Worm (Caenorhabditis elegans) whole organism, L1 larva: ENCODE results near the gene F43C11.8.
A peak's percentile ranks its signal among the peaks of the same experiment; 100 is the strongest.

ENCODE experiments used
- C16A3.4 ChIP-seq: fragments of 150-350 bp; optimal IDR thresholded peaks from 2 replicates; lab custom pipeline; 2014; ENCODE audit warnings: missing biosample characterization, missing genetic modification characterization
- F16B12.6 ChIP-seq: fragments of 150-350 bp; optimal IDR thresholded peaks from 2 replicates; lab custom pipeline; 2014; ENCODE audit warnings: missing biosample characterization, missing genetic modification characterization
- Y116A8C.19 ChIP-seq: sonication (generic microtip); optimal IDR thresholded peaks from 2 replicates; lab custom pipeline; 2016; ENCODE audit warnings: missing compliant biosample characterization, missing genetic modification characterization, borderline replicate concordance
- aha-1 ChIP-seq: fragments of 150-350 bp; optimal IDR thresholded peaks from 2 replicates; lab custom pipeline; 2014; ENCODE audit warnings: missing biosample characterization, missing genetic modification characterization
- alr-1 ChIP-seq: fragments of 200-800 bp; sonication (Bioruptor generic); optimal IDR thresholded peaks from 2 replicates; lab custom pipeline; 2018; ENCODE audit warnings: borderline replicate concordance, mild to moderate bottlenecking, missing genetic modification characterization, missing compliant biosample characterization
- ceh-90 ChIP-seq: sonication (generic microtip); optimal IDR thresholded peaks from 2 replicates; lab custom pipeline; 2016; ENCODE audit warnings: missing genetic modification characterization, missing compliant biosample characterization
- dpl-1 ChIP-seq, 3 experiments: fragments of 150-350 bp in 2 of 3; sonication (generic microtip) in 1 of 3; optimal IDR thresholded peaks; 2 replicates each; lab custom pipeline; 2014 to 2017; ENCODE audit warnings: missing biosample characterization in 3 of 3, missing genetic modification characterization in 3 of 3, missing genetic modification reagents in 3 of 3
- efl-1 ChIP-seq, 4 experiments: fragments of 150-350 bp; optimal IDR thresholded peaks in 3 of 4; peaks in 1 of 4; 1 replicate in 1 of 4; 2 replicates in 3 of 4; lab custom pipeline; 2014; ENCODE audit warnings: missing biosample characterization in 2 of 4, missing genetic modification characterization in 2 of 4, missing genetic modification reagents in 2 of 4
- egl-13 ChIP-seq: sonication (generic microtip); optimal IDR thresholded peaks from 2 replicates; lab custom pipeline; 2016; ENCODE audit warnings: missing genotype, missing genetic modification reagents, missing genetic modification characterization, missing compliant biosample characterization
- egl-27 ChIP-seq, 2 experiments: fragments of 150-350 bp in 1 of 2; sonication (generic microtip); optimal IDR thresholded peaks; 3 replicates each; lab custom pipeline; 2017 to 2018; ENCODE audit warnings: missing biosample characterization in 2 of 2, missing genetic modification characterization in 2 of 2, missing genetic modification reagents in 2 of 2
- elt-3 ChIP-seq, 6 experiments: fragments of 150-350 bp in 1 of 6; sonication (generic microtip); optimal IDR thresholded peaks; 2 replicates each; lab custom pipeline; 2017 to 2018; ENCODE audit warnings: missing biosample characterization in 6 of 6, missing genetic modification characterization in 6 of 6, inconsistent platforms in 1 of 6
- ets-5 ChIP-seq: fragments of 200-800 bp; sonication (Bioruptor generic); IDR thresholded peaks from 2 replicates; pipeline ENCODE4 v1.3.6; 2022; ENCODE audit warnings: missing genetic modification characterization, missing compliant biosample characterization
- fkh-4 ChIP-seq: sonication (generic microtip); optimal IDR thresholded peaks from 2 replicates; lab custom pipeline; 2016; ENCODE audit warnings: missing compliant biosample characterization, missing genetic modification characterization, borderline replicate concordance
- fkh-8 ChIP-seq: sonication (generic microtip); optimal IDR thresholded peaks from 2 replicates; lab custom pipeline; 2016; ENCODE audit warnings: mild to moderate bottlenecking, missing genetic modification characterization, missing compliant biosample characterization
- fos-1 ChIP-seq: fragments of 150-350 bp; optimal IDR thresholded peaks from 2 replicates; lab custom pipeline; 2014; ENCODE audit warnings: missing biosample characterization, missing genetic modification characterization
- grh-1 ChIP-seq: fragments of 200-800 bp; sonication (Bioruptor generic); IDR thresholded peaks from 2 replicates; pipeline ENCODE4 v1.3.6; 2022; ENCODE audit warnings: missing genetic modification reagents, missing genetic modification characterization, missing compliant biosample characterization
- hpl-2 ChIP-seq: fragments of 150-350 bp; optimal IDR thresholded peaks from 2 replicates; lab custom pipeline; 2014; ENCODE audit warnings: missing biosample characterization, missing genetic modification reagents, missing genetic modification characterization
- irx-1 ChIP-seq: sonication (generic microtip); optimal IDR thresholded peaks from 2 replicates; lab custom pipeline; 2016; ENCODE audit warnings: missing genetic modification characterization, missing compliant biosample characterization
- jun-1 ChIP-seq: fragments of 150-350 bp; optimal IDR thresholded peaks from 2 replicates; lab custom pipeline; 2014; ENCODE audit warnings: missing biosample characterization, missing genetic modification reagents, missing genetic modification characterization
- lin-35 ChIP-seq, 2 experiments: fragments of 150-350 bp; optimal IDR thresholded peaks; 2 replicates each; lab custom pipeline; 2014; ENCODE audit warnings: missing biosample characterization in 2 of 2, missing genetic modification characterization in 2 of 2, missing genetic modification reagents in 2 of 2
- lir-3 ChIP-seq: sonication (generic microtip); optimal IDR thresholded peaks from 2 replicates; lab custom pipeline; 2016; ENCODE audit warnings: mild to moderate bottlenecking, missing genetic modification characterization, moderate library complexity, missing compliant biosample characterization; ENCODE audit not compliant: poor library complexity
- mab-9 ChIP-seq: fragments of 200-800 bp; sonication (Bioruptor generic); IDR thresholded peaks from 2 replicates; pipeline ENCODE4 v1.3.6; 2022; ENCODE audit warnings: missing genetic modification reagents, missing genetic modification characterization, missing compliant biosample characterization
- mdl-1 ChIP-seq, 2 experiments: fragments of 150-350 bp; optimal IDR thresholded peaks; 2 replicates each; lab custom pipeline; 2014 to 2017; ENCODE audit warnings: missing biosample characterization in 2 of 2, missing genetic modification characterization in 2 of 2, inconsistent platforms in 1 of 2
- mef-2 ChIP-seq: fragments of 150-350 bp; optimal IDR thresholded peaks from 2 replicates; lab custom pipeline; 2014; ENCODE audit warnings: missing biosample characterization, missing genetic modification characterization
- nhr-11 ChIP-seq: fragments of 150-350 bp; optimal IDR thresholded peaks from 2 replicates; lab custom pipeline; 2014; ENCODE audit warnings: missing biosample characterization, missing genetic modification characterization
- nhr-12 ChIP-seq: sonication (generic microtip); optimal IDR thresholded peaks from 2 replicates; lab custom pipeline; 2017; ENCODE audit warnings: missing biosample characterization, missing genetic modification characterization
- nhr-90 ChIP-seq: sonication (generic microtip); optimal IDR thresholded peaks from 2 replicates; lab custom pipeline; 2016; ENCODE audit warnings: mild to moderate bottlenecking, missing genetic modification characterization, missing compliant biosample characterization; ENCODE audit not compliant: poor library complexity
- pax-3 ChIP-seq: fragments of 200-800 bp; sonication (Bioruptor generic); optimal IDR thresholded peaks from 2 replicates; lab custom pipeline; 2018; ENCODE audit warnings: mild to moderate bottlenecking, missing genetic modification characterization, moderate library complexity, missing compliant biosample characterization
- snpc-4 ChIP-seq: fragments of 150-350 bp; optimal IDR thresholded peaks from 2 replicates; lab custom pipeline; 2014; ENCODE audit warnings: missing biosample characterization, missing genetic modification characterization
- sptf-1 ChIP-seq: fragments of 150-350 bp; optimal IDR thresholded peaks from 2 replicates; lab custom pipeline; 2014; ENCODE audit warnings: missing biosample characterization, missing genetic modification characterization
- unc-62 ChIP-seq: fragments of 150-350 bp; optimal IDR thresholded peaks from 2 replicates; lab custom pipeline; 2014; ENCODE audit warnings: missing biosample characterization, missing genetic modification reagents, missing genetic modification characterization
- unc-86 ChIP-seq: sonication (generic microtip); optimal IDR thresholded peaks from 2 replicates; lab custom pipeline; 2016; ENCODE audit warnings: missing genetic modification characterization, missing compliant biosample characterization
- xbp-1 ChIP-seq: sonication (generic microtip); optimal IDR thresholded peaks from 2 replicates; lab custom pipeline; 2016; ENCODE audit warnings: missing genetic modification characterization, missing compliant biosample characterization
- ztf-11 ChIP-seq, 2 experiments: sonication (generic microtip); optimal IDR thresholded peaks; 2 replicates each; lab custom pipeline; 2016 to 2017; ENCODE audit warnings: missing genetic modification characterization in 2 of 2, missing biosample characterization in 1 of 2, missing compliant biosample characterization in 1 of 2

Gene F43C11.8

DNA sequence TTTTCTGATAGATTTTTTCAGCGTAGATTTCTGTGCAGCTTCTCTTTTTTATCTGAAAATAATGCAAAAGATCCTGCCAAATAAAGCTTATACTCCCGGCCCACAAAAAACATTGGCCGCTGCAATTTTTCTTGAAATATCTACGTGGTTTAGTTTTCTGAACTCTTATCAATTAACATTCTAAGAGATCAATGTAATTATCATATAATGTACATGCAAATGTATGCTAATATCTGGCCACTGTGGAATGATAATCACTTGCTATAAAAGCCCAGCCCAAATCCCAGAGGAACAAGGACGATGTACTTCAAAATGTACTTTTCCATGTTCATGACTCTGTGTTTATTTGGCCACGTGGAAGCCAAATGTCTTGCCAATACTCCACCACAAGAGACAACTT lies 22.2 kb downstream of the F43C11.8 start, which contains the start of gene F43C11.2:
TSS of gene F43C11.2 (plus strand) at position 301 of the 400 bp plus-strand sequence.
- TF ChIP-seq unc-86 (tag; lab: Kevin White, UChicago) (no peak), dpl-1 (GFP tag; optimal IDR thresholded peaks at IDR 0.05; lab: Kevin White, UChicago) (no peak), sptf-1 (tag; lab: Kevin White, UChicago) (no peak), mef-2 (tag; lab: Kevin White, UChicago) (no peak), fos-1 (tag; lab: Kevin White, UChicago) (no peak), nhr-11 (tag; lab: Kevin White, UChicago) (no peak), pax-3 (tag; lab: Kevin White, UChicago) (no peak), xbp-1 (no peak), grh-1 (GFP tag; lab: Robert Waterston, UW) (no peak), lin-35 (GFP tag; optimal IDR thresholded peaks at IDR 0.05; lab: Kevin White, UChicago) (no peak), F16B12.6 (no peak)
- TF ChIP-seq, all 84 proteins: peak for 0

DNA sequence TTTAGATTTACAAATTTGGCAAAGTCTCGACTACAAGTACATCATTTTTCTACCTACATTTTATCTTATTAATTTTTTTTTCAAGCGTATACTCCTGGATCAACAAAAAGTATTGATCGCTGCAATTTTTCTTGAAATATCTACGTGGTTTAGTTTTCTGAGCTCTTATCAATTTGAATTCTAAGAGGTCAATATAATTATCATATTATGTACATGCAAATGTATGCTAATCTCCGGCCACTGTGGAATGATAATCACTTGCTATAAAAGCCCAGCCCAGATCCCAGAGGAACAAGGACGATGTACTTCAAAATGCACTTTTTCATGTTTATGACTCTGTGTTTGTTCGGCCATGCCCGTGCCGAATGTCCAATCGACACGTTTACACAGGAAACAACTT lies 24.5 kb downstream of the F43C11.8 start, which contains the start of gene F43C11.1:
TSS of gene F43C11.1 (plus strand) at position 301 of the 400 bp plus-strand sequence.
- TF ChIP-seq ceh-90 (tag; lab: Kevin White, UChicago), result no peak
- TF ChIP-seq mdl-1 (tag; optimal IDR thresholded peaks at IDR 0.05; lab: Kevin White, UChicago), result no peak
- TF ChIP-seq grh-1 (GFP tag; lab: Robert Waterston, UW), result no peak
- TF ChIP-seq lin-35 (GFP tag; optimal IDR thresholded peaks at IDR 0.05; lab: Kevin White, UChicago), result no peak
- no peak for TF ChIP-seq aha-1 (tag; lab: Kevin White, UChicago)
- no peak for TF ChIP-seq lir-3 (tag; lab: Kevin White, UChicago)
- no peak for TF ChIP-seq nhr-11 (tag; lab: Kevin White, UChicago)
- no peak for TF ChIP-seq nhr-90 (tag; lab: Kevin White, UChicago)
- no peak for TF ChIP-seq hpl-2 (GFP tag; lab: Kevin White, UChicago)
- no peak for TF ChIP-seq jun-1 (tag; lab: Kevin White, UChicago)
- TF ChIP-seq snpc-4 (tag; lab: Kevin White, UChicago), result no peak
- no peak for TF ChIP-seq ztf-11 (tag; optimal IDR thresholded peaks at IDR 0.05; lab: Kevin White, UChicago)
- TF ChIP-seq nhr-12 (tag; lab: Kevin White, UChicago), result no peak
- TF ChIP-seq unc-62 (GFP tag; lab: Kevin White, UChicago), result no peak
- TF ChIP-seq mab-9, result no peak
- TF ChIP-seq F16B12.6, result no peak

DNA sequence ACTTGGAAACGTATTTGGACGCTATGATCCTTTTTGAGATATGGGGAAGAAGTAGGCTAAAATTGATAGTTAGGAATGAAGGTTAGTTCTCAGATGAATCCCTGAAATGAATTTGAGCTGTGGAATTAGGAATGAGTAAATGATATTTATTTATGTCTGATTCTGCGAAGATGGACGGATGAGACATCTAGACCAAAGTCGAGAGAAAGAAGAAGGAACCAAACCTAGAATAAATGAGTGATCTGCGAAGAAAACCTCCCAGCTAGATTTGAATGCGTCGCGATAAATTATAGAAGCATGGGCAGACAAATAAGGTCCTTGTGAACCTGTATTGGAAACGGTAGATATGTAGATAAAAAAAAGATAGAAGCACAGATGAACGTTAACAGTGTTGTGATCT lies 27.6 kb downstream of the F43C11.8 start, which contains the start of gene F43C11.16:
TSS of gene F43C11.16 (minus strand) at position 101 of the 400 bp plus-strand sequence.
- no peak for TF ChIP-seq grh-1 (GFP tag; lab: Robert Waterston, UW)
- TF ChIP-seq efl-1 (optimal IDR thresholded peaks at IDR 0.05; lab: Kevin White, UChicago), result no peak
- peak in 1 of 2 experiments; percentile 18 for TF ChIP-seq efl-1 (GFP tag; optimal IDR thresholded peaks at IDR 0.05 in 1 of 2; lab: Kevin White, UChicago)
- no peak for TF ChIP-seq aha-1 (tag; lab: Kevin White, UChicago)
- TF ChIP-seq, all 84 proteins: peak for 1

DNA sequence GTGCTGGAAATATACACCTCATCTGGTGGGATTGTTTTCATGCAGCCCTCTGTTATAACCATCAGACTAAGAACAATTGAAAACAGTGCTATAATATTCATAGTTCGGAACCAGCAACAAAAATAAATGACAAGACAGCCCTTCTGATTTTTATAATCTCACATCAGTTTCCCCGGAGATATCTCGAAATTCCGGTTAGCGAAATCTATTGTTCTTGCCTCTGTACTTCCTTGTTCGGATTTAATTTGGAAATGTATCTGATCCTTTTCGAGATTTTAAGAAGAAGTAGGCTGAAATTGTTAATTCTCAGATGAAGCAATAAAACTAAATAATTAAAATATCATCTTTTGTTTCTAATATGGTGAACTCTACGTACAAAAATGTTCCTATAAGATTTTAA lies 31.4 kb downstream of the F43C11.8 start, which contains the start of gene F43C11.11:
TSS of gene F43C11.11 (minus strand) at position 101 of the 400 bp plus-strand sequence.
- TF ChIP-seq nhr-11 (tag; lab: Kevin White, UChicago) (no peak), efl-1 (optimal IDR thresholded peaks at IDR 0.05; lab: Kevin White, UChicago) (no peak), efl-1 (GFP tag; optimal IDR thresholded peaks at IDR 0.05 in 1 of 2; lab: Kevin White, UChicago) (no peak), F16B12.6 (no peak), fkh-8 (tag; lab: Kevin White, UChicago) (no peak), fkh-4 (tag; lab: Kevin White, UChicago) (no peak), elt-3 (tag; optimal IDR thresholded peaks at IDR 0.05; lab: Kevin White, UChicago) (no peak), ets-5 (GFP tag; lab: Robert Waterston, UW) (no peak), egl-27 (tag; optimal IDR thresholded peaks at IDR 0.05; lab: Kevin White, UChicago) (no peak), Y116A8C.19 (no peak), sptf-1 (tag; lab: Kevin White, UChicago) (no peak), irx-1 (tag; lab: Kevin White, UChicago) (no peak), alr-1 (tag; lab: Kevin White, UChicago) (no peak), egl-13 (tag; lab: Kevin White, UChicago) (no peak), C16A3.4 (tag; lab: Kevin White, UChicago) (no peak)
